Worm (Caenorhabditis elegans): ENCODE measurements around the gene srsx-36.
"Not testable (repeated sequence)": the region's sequence is repeated elsewhere in the genome, so short reads cannot be mapped to it uniquely, and the experiment has no call there.

Gene srsx-36

DNA sequence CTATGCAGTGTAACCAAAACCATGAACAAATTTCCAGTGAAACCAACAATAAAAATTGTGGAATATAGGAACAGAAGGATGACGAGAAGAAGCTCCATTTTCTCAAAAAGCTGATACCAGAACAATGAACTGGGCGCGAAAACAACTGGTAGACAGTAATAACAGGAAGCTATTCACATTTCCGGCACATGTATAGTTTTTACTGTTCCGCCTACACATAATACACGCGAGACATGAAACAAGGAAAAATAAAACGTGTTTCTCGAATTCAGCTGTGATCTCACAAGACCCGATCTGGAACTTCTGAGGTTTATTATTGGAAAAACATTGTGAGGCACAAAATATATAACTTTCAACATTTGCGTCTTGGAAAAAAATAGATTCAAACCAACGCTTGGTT is at the start of gene srsx-36:
TSS of gene srsx-36 (minus strand) at position 101 of the 400 bp plus-strand sequence.
- no peak for TF ChIP-seq die-1 (tag; optimal IDR thresholded peaks at IDR 0.05)

DNA sequence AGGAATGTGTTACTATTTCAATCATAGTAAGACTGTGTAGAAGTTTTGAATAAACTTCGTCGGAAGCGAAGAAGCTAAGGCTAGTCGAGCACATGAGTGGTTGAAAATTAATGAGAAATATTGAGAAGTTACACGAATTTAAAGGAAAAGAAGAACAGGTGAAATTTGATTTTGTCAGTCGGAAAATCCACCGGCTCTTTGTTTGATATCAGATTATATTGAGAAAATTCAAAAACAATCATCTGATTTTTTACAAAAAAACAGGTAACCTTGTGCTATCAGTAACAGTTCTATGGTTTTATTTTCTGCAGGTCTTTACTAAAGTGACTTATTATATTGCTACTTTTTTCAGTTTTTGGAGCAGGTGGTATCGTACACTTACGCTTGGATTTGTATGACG is 48.8 kb upstream of the srsx-36 start, which contains the start of gene srh-148:
TSS of gene srh-148 (minus strand) at position 101 of the 400 bp plus-strand sequence.
- no peak for TF ChIP-seq mxl-1 (tag; optimal IDR thresholded peaks at IDR 0.05)
- no peak for TF ChIP-seq him-1 (tag; optimal IDR thresholded peaks at IDR 0.05)
- no peak for TF ChIP-seq madf-10 (tag; optimal IDR thresholded peaks at IDR 0.05)
- TF ChIP-seq lin-40 (tag; optimal IDR thresholded peaks at IDR 0.05) = no peak
- TF ChIP-seq rec-8 (tag; optimal IDR thresholded peaks at IDR 0.05) = no peak

DNA sequence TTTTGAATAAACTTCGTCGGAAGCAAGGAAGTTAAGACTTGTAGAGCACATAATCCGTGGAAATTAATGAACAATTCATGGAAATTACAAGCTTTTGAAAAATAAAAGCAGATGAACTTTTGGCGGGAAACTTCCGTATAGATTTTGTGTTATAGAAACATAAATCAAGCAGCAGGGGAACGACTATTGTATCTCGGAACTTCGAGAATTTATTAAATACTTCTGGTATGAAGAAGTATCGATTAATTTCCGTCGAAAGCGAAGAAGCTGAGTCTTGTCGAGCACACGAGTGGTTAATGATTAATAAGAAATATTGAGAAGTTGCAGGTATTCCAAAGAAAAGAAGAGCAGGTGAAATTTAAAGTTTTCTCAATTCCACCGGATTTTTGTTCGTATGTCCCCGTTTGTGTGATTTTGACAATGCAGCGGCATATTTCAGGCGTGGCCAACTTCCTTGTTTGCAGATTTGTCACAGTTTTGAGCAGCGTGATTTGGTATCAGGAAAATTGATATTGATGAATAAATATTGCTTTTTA is 40.9 kb upstream of the srsx-36 start, which contains the start of gene srh-147:
TSS of gene srh-147 (minus strand) at position 51 of the 536 bp plus-strand sequence.
- not testable (repeated sequence) for TF ChIP-seq zfh-2 (GFP tag; conservative IDR thresholded peaks at IDR 0.05); die-1 (tag; optimal IDR thresholded peaks at IDR 0.05); nhr-120 (GFP tag; IDR thresholded peaks at IDR 0.05)

DNA sequence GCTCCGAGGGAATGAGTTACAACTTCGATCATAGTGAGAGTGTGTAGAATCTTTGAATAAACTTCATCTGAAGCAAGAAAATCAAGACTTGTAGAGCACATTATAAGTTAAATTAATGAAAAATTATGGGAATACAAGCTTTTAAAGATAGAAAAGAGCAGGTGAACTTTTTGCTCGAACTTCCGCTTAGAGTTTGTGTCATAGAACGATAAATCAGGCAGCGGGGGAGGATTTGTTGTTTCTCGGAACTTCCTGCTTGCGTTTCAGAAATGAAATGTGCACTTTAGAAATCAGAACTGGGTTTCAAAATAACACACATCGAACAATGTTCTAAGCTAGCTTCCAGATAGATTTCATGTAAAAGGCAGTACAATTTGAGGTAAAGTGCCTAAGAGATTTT is 31.7 kb upstream of the srsx-36 start, which contains the start of gene srh-149:
TSS of gene srh-149 (minus strand) at position 101 of the 400 bp plus-strand sequence.
- TF ChIP-seq snpc-1.3 (tag; optimal IDR thresholded peaks at IDR 0.05; ENCODE audit: insufficient read depth) (no peak), nfya-1 (tag; optimal IDR thresholded peaks at IDR 0.05; ENCODE audit: borderline replicate concordance, insufficient read depth) (no peak), ztf-28 (GFP tag; IDR thresholded peaks at IDR 0.05) (no peak), attf-3 (GFP tag; conservative IDR thresholded peaks at IDR 0.05) (no peak), ets-4 (GFP tag; optimal IDR thresholded peaks at IDR 0.05) (no peak), F23B12.7 (tag; optimal IDR thresholded peaks at IDR 0.05; ENCODE audit: insufficient read depth) (no peak), aptf-2 (GFP tag; conservative IDR thresholded peaks at IDR 0.05) (no peak), ekl-4 (GFP tag; IDR thresholded peaks at IDR 0.05) (no peak), F10E7.11 (tag; optimal IDR thresholded peaks at IDR 0.05) (no peak), ceh-27 (GFP tag; optimal IDR thresholded peaks at IDR 0.05) (no peak), hsf-1 (GFP tag; IDR thresholded peaks at IDR 0.05) (no peak), lsl-1 (GFP tag; optimal IDR thresholded peaks at IDR 0.05) (no peak), F22D6.2 (tag; optimal IDR thresholded peaks at IDR 0.05) (no peak), lsy-27 (tag; optimal IDR thresholded peaks at IDR 0.05; ENCODE audit: borderline replicate concordance, insufficient read depth) (no peak), ZK185.1 (tag; optimal IDR thresholded peaks at IDR 0.05; ENCODE audit: poor library complexity, severe bottlenecking) (no peak)

DNA sequence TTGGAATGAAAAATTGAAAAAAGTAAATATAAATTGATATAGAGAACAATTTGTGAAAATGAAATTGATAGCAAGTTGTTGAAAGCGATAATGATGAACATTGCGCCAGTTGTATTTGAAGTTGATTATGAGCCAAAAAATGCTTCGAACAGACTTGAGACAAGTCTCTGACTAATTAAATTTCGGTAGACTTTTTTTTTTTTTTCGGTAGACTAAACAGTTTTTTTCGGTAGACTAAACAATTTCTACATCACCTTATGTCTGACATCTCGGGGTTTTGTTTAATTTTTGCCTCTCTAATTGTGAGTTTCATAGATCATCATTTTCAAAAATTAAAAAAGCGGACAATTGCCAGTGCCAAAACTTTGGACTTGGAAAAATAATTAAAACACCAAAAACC is 24.2 kb upstream of the srsx-36 start, which contains the start of gene srbc-54:
TSS of gene srbc-54 (minus strand) at position 101 of the 400 bp plus-strand sequence.
- no peak for TF ChIP-seq aptf-2 (GFP tag; conservative IDR thresholded peaks at IDR 0.05)
- TF ChIP-seq zim-3 (tag; optimal IDR thresholded peaks at IDR 0.05) = no peak
- no peak for TF ChIP-seq F57C9.4 (tag; optimal IDR thresholded peaks at IDR 0.05)
- TF ChIP-seq repo-1 (tag; optimal IDR thresholded peaks at IDR 0.05) = no peak
- TF ChIP-seq nfyb-1 (GFP tag; IDR thresholded peaks at IDR 0.05) = no peak
- TF ChIP-seq C17E4.6 (GFP tag; IDR thresholded peaks at IDR 0.05) = no peak
- TF ChIP-seq snpc-1.1 (tag; optimal IDR thresholded peaks at IDR 0.05; ENCODE audit: insufficient read depth) = no peak
- no peak for TF ChIP-seq dox-1 (GFP tag; IDR thresholded peaks at IDR 0.05)
- TF ChIP-seq pha-4 (tag; optimal IDR thresholded peaks at IDR 0.05) = no peak
- no peak for TF ChIP-seq hsf-1 (GFP tag; IDR thresholded peaks at IDR 0.05)
- no peak for TF ChIP-seq aptf-3 (GFP tag; IDR thresholded peaks at IDR 0.05)
- TF ChIP-seq chd-7 (tag; optimal IDR thresholded peaks at IDR 0.05) = no peak
- TF ChIP-seq Y56A3A.18 (GFP tag; IDR thresholded peaks at IDR 0.05) = no peak
- TF ChIP-seq nhr-120 (GFP tag; IDR thresholded peaks at IDR 0.05) = no peak
- TF ChIP-seq unc-62 (GFP tag; optimal IDR thresholded peaks at IDR 0.05) = no peak
- TF ChIP-seq tbx-9 (tag; optimal IDR thresholded peaks at IDR 0.05; ENCODE audit: borderline replicate concordance) = no peak
